Worm (Caenorhabditis elegans) whole organism, mixed stage, embryonic: ENCODE data around the gene F26D11.1.

ENCODE experiments used
- M03D4.4 ChIP-seq: sonication (generic microtip); optimal IDR thresholded peaks from 2 replicates; lab custom pipeline; 2017; ENCODE audit warnings: mild to moderate bottlenecking, missing genetic modification characterization, missing compliant biosample characterization
- bed-3 ChIP-seq: fragments of 200-800 bp; sonication (Bioruptor generic); optimal IDR thresholded peaks from 3 replicates; lab custom pipeline; 2018; ENCODE audit warnings: mild to moderate bottlenecking, missing genetic modification characterization, moderate library complexity, missing compliant biosample characterization
- blmp-1 ChIP-seq: fragments of 150-350 bp; optimal IDR thresholded peaks from 2 replicates; lab custom pipeline; 2014; ENCODE audit warnings: missing biosample characterization, missing genetic modification characterization
- ceh-39 ChIP-seq: fragments of 150-350 bp; optimal IDR thresholded peaks from 2 replicates; lab custom pipeline; 2014; ENCODE audit warnings: missing biosample characterization, missing genetic modification characterization
- ceh-43 ChIP-seq: fragments of 200-800 bp; sonication (Bioruptor generic); optimal IDR thresholded peaks from 2 replicates; lab custom pipeline; 2018; ENCODE audit warnings: mild to moderate bottlenecking, missing genetic modification characterization, moderate library complexity, missing compliant biosample characterization
- ceh-83 ChIP-seq: fragments of 200-800 bp; sonication (Bioruptor generic); optimal IDR thresholded peaks from 2 replicates; lab custom pipeline; 2018; ENCODE audit warnings: mild to moderate bottlenecking, missing genetic modification characterization, missing compliant biosample characterization
- ces-1 ChIP-seq: fragments of 150-350 bp; optimal IDR thresholded peaks from 2 replicates; lab custom pipeline; 2014; ENCODE audit warnings: missing biosample characterization, missing genetic modification reagents, missing genetic modification characterization
- cnd-1 ChIP-seq: fragments of 200-800 bp; sonication (Bioruptor generic); optimal IDR thresholded peaks from 2 replicates; lab custom pipeline; 2018; ENCODE audit warnings: mild to moderate bottlenecking, missing genetic modification characterization, missing compliant biosample characterization
- drap-1 ChIP-seq: fragments of 200-800 bp; sonication (Bioruptor generic); optimal IDR thresholded peaks from 3 replicates; lab custom pipeline; 2018; ENCODE audit warnings: mild to moderate bottlenecking, missing genetic modification characterization, missing compliant biosample characterization
- elt-1 ChIP-seq: sonication (generic microtip); optimal IDR thresholded peaks from 2 replicates; lab custom pipeline; 2017; ENCODE audit warnings: missing genetic modification characterization, mild to moderate bottlenecking, missing compliant biosample characterization, antibody characterized with exemption, moderate library complexity, borderline replicate concordance; ENCODE audit not compliant: insufficient read depth
- elt-3 ChIP-seq: fragments of 150-350 bp; optimal IDR thresholded peaks from 2 replicates; lab custom pipeline; 2014; ENCODE audit warnings: missing biosample characterization, missing genetic modification characterization
- flh-1 ChIP-seq: fragments of 200-800 bp; sonication (Bioruptor generic); optimal IDR thresholded peaks from 2 replicates; lab custom pipeline; 2018; ENCODE audit warnings: mild to moderate bottlenecking, missing genetic modification characterization, moderate library complexity, missing compliant biosample characterization
- ham-2 ChIP-seq: fragments of 200-800 bp; sonication (Bioruptor generic); optimal IDR thresholded peaks from 2 replicates; lab custom pipeline; 2018; ENCODE audit warnings: mild to moderate bottlenecking, missing genetic modification characterization, missing compliant biosample characterization
- hlh-1 ChIP-seq: fragments of 150-350 bp; optimal IDR thresholded peaks from 2 replicates; lab custom pipeline; 2014; ENCODE audit warnings: missing biosample characterization, missing genetic modification reagents, missing genetic modification characterization
- lin-13 ChIP-seq: fragments of 150-350 bp; optimal IDR thresholded peaks from 2 replicates; lab custom pipeline; 2014; ENCODE audit warnings: missing biosample characterization, missing genetic modification characterization
- lin-32 ChIP-seq: fragments of 200-800 bp; sonication (Bioruptor generic); optimal IDR thresholded peaks from 2 replicates; lab custom pipeline; 2018; ENCODE audit warnings: mild to moderate bottlenecking, missing genetic modification characterization, missing compliant biosample characterization
- lsy-2 ChIP-seq: fragments of 150-350 bp; optimal IDR thresholded peaks from 2 replicates; lab custom pipeline; 2014; ENCODE audit warnings: missing biosample characterization, missing genetic modification characterization
- mab-5 ChIP-seq: fragments of 150-350 bp; optimal IDR thresholded peaks from 2 replicates; lab custom pipeline; 2014; ENCODE audit warnings: missing biosample characterization, missing genetic modification characterization
- mep-1 ChIP-seq: fragments of 150-350 bp; optimal IDR thresholded peaks from 2 replicates; lab custom pipeline; 2017; ENCODE audit warnings: missing biosample characterization, missing genetic modification reagents, missing genetic modification characterization, inconsistent platforms
- mls-2 ChIP-seq: sonication (generic microtip); optimal IDR thresholded peaks from 2 replicates; lab custom pipeline; 2016; ENCODE audit warnings: mild to moderate bottlenecking, missing genetic modification characterization, moderate library complexity, missing compliant biosample characterization
- nhr-12 ChIP-seq: fragments of 150-350 bp; optimal IDR thresholded peaks from 2 replicates; lab custom pipeline; 2014; ENCODE audit warnings: missing biosample characterization, missing genetic modification characterization
- nhr-2 ChIP-seq: fragments of 150-350 bp; optimal IDR thresholded peaks from 2 replicates; lab custom pipeline; 2014; ENCODE audit warnings: missing biosample characterization, missing genetic modification characterization
- nhr-237 ChIP-seq: fragments of 150-350 bp; optimal IDR thresholded peaks from 2 replicates; lab custom pipeline; 2014; ENCODE audit warnings: missing biosample characterization, missing genetic modification characterization
- nhr-28 ChIP-seq: fragments of 150-350 bp; optimal IDR thresholded peaks from 2 replicates; lab custom pipeline; 2014; ENCODE audit warnings: missing biosample characterization, missing genetic modification characterization
- nhr-76 ChIP-seq: sonication (generic microtip); optimal IDR thresholded peaks from 2 replicates; lab custom pipeline; 2017; ENCODE audit warnings: missing biosample characterization, missing genetic modification characterization
- pha-4 ChIP-seq: fragments of 150-350 bp; optimal IDR thresholded peaks from 2 replicates; lab custom pipeline; 2018; ENCODE audit warnings: missing biosample characterization, missing genetic modification reagents, missing genetic modification characterization
- sem-2 ChIP-seq: fragments of 200-800 bp; sonication (Bioruptor generic); optimal IDR thresholded peaks from 2 replicates; lab custom pipeline; 2018; ENCODE audit warnings: mild to moderate bottlenecking, missing genetic modification characterization, missing compliant biosample characterization
- snpc-4 ChIP-seq: fragments of 150-350 bp; optimal IDR thresholded peaks from 2 replicates; lab custom pipeline; 2014; ENCODE audit warnings: missing biosample characterization, missing genetic modification characterization
- sptf-1 ChIP-seq: sonication (generic microtip); optimal IDR thresholded peaks from 2 replicates; lab custom pipeline; 2017; ENCODE audit warnings: mild to moderate bottlenecking, missing genetic modification characterization, moderate library complexity, missing compliant biosample characterization
- tbx-8 ChIP-seq: fragments of 200-800 bp; sonication (Bioruptor generic); optimal IDR thresholded peaks from 2 replicates; lab custom pipeline; 2018; ENCODE audit warnings: mild to moderate bottlenecking, missing genetic modification characterization, moderate library complexity, missing compliant biosample characterization
- unc-120 ChIP-seq: sonication (generic microtip); optimal IDR thresholded peaks from 2 replicates; lab custom pipeline; 2017; ENCODE audit warnings: missing genetic modification characterization, missing compliant biosample characterization; ENCODE audit not compliant: poor library complexity, severe bottlenecking
- unc-39 ChIP-seq: fragments of 150-350 bp; optimal IDR thresholded peaks from 2 replicates; lab custom pipeline; 2014; ENCODE audit warnings: missing biosample characterization, missing genetic modification characterization
- unc-62 ChIP-seq: fragments of 150-350 bp; optimal IDR thresholded peaks from 2 replicates; lab custom pipeline; 2014; ENCODE audit warnings: missing biosample characterization, missing genetic modification reagents, missing genetic modification characterization
- zip-8 ChIP-seq: fragments of 150-350 bp; optimal IDR thresholded peaks from 2 replicates; lab custom pipeline; 2014; ENCODE audit warnings: missing biosample characterization, missing genetic modification characterization
- ztf-11 ChIP-seq: fragments of 150-350 bp; optimal IDR thresholded peaks from 2 replicates; lab custom pipeline; 2014; ENCODE audit warnings: missing biosample characterization, missing genetic modification characterization

F26D11.1 gene

ce11 chrV:8000929-8001513 is 19.7 kb downstream of the F26D11.1 start, which contains the start of gene Y97E10AR.1:
Y97E10AR.1 (plus strand) TSS chrV:8001463.
- TF ChIP-seq mep-1 (peak; percentile 43), lin-32 (no peak), ceh-39 (tag; lab: Kevin White, UChicago) (no peak), nhr-12 (tag; lab: Kevin White, UChicago) (no peak), sem-2 (GFP tag; lab: Kevin White, UChicago) (no peak), unc-120 (tag; lab: Kevin White, UChicago) (peak; percentile 98), sptf-1 (tag; lab: Kevin White, UChicago) (peak; percentile 28), M03D4.4 (tag; lab: Kevin White, UChicago) (no peak), nhr-28 (tag; lab: Kevin White, UChicago) (no peak), mab-5 (tag; lab: Kevin White, UChicago) (peak; percentile 2), bed-3 (GFP tag; lab: Kevin White, UChicago) (no peak), nhr-2 (no peak), ces-1 (GFP tag; lab: Kevin White, UChicago) (peak; percentile 82), snpc-4 (no peak), lsy-2 (tag; lab: Kevin White, UChicago) (peak; percentile 42), ham-2 (no peak), drap-1 (GFP tag; lab: Kevin White, UChicago) (peak; percentile 39), ztf-11 (no peak), flh-1 (GFP tag; lab: Kevin White, UChicago) (no peak), ceh-83 (GFP tag; lab: Kevin White, UChicago) (no peak), hlh-1 (tag; lab: Kevin White, UChicago) (peak; percentile 85), unc-39 (tag; lab: Kevin White, UChicago) (no peak), lin-13 (no peak), elt-3 (no peak), elt-1 (tag; lab: Kevin White, UChicago) (no peak), mls-2 (peak; percentile 55), pha-4 (tag; lab: Kevin White, UChicago) (peak; percentile 7), unc-62 (GFP tag; lab: Kevin White, UChicago) (peak; percentile 85), zip-8 (tag; lab: Kevin White, UChicago) (no peak), nhr-237 (tag; lab: Kevin White, UChicago) (peak; percentile 69), ceh-43 (no peak), tbx-8 (GFP tag; lab: Kevin White, UChicago) (no peak), cnd-1 (tag; lab: Kevin White, UChicago) (no peak), nhr-76 (tag; lab: Kevin White, UChicago) (no peak), blmp-1 (tag; lab: Kevin White, UChicago) (peak; percentile 55)

ce11 chrV:8005000-8005399 is 23.7 kb downstream of the F26D11.1 start, which contains the start of gene Y97E10AR.8:
Y97E10AR.8 (plus strand) TSS chrV:8005300.
- TF ChIP-seq mep-1 = no peak
- TF ChIP-seq ces-1 (GFP tag; lab: Kevin White, UChicago) = no peak
- no peak for TF ChIP-seq unc-120 (tag; lab: Kevin White, UChicago)
- no peak for TF ChIP-seq flh-1 (GFP tag; lab: Kevin White, UChicago)
- TF ChIP-seq lin-32 = no peak
- TF ChIP-seq nhr-76 (tag; lab: Kevin White, UChicago) = no peak
- TF ChIP-seq ceh-43 = no peak
- TF ChIP-seq nhr-28 (tag; lab: Kevin White, UChicago) = no peak
- no peak for TF ChIP-seq ztf-11
- TF ChIP-seq, all 35 proteins: peak for 0

- TF ChIP-seq nhr-237 (tag; lab: Kevin White, UChicago) (no peak), ces-1 (GFP tag; lab: Kevin White, UChicago) (peak; percentile 73)
Observed at ce11 chrV:8007460-8008292, 26.3 kb downstream of the F26D11.1 start, which contains the start of gene Y97E10AR.3. Y97E10AR.3 (minus strand) TSS chrV:8007510.
